Worm (Caenorhabditis elegans) whole organism, early embryonic: ENCODE data around the gene F37A4.1.

Experiments
- aly-1 ChIP-seq: sonication (generic microtip); optimal IDR thresholded peaks from 2 replicates; lab custom pipeline; 2016; ENCODE audit warnings: missing genetic modification characterization, missing compliant biosample characterization
- ama-1 ChIP-seq: fragments of 150-350 bp; optimal IDR thresholded peaks from 2 replicates; lab custom pipeline; 2014
- flt-1 ChIP-seq: fragments of 200-800 bp; sonication (Bioruptor generic); IDR thresholded peaks from 2 replicates; pipeline ENCODE4 v1.3.6; 2022; ENCODE audit warnings: missing genetic modification characterization, missing compliant biosample characterization
- sea-1 ChIP-seq: fragments of 200-800 bp; sonication (Bioruptor generic); conservative IDR thresholded peaks from 2 replicates; pipeline ENCODE4 v1.3.6; 2022; ENCODE audit warnings: missing genetic modification characterization, missing compliant biosample characterization
- tbx-11 ChIP-seq: fragments of 200-800 bp; sonication (Bioruptor generic); IDR thresholded peaks from 2 replicates; pipeline ENCODE4 v1.3.6; 2022; ENCODE audit warnings: missing genetic modification characterization, missing compliant biosample characterization

ce11 chrIII:6679323-6679722 is 43.9 kb upstream of the F37A4.1 start:
- no peak for TF ChIP-seq aly-1 (tag; lab: Kevin White, UChicago)
- no peak for TF ChIP-seq sea-1 (GFP tag; lab: Robert Waterston, UW)
- no peak for TF ChIP-seq ama-1 (lab: Kevin White, UChicago)
- TF ChIP-seq flt-1 (GFP tag; lab: Robert Waterston, UW): no peak
- TF ChIP-seq tbx-11 (GFP tag; lab: Robert Waterston, UW): no peak
